Fruit fly (Drosophila melanogaster) whole organism, embryonic: ENCODE data around the gene RpS28a.

Experiments used
- Abd-B ChIP-seq: fragments of 200-800 bp; sonication (Bioruptor generic); optimal IDR thresholded peaks from 2 replicates; lab custom pipeline; 2018; ENCODE audit warnings: missing biosample characterization, mild to moderate bottlenecking, missing genetic modification characterization, moderate library complexity
- BEAF-32 ChIP-seq: fragments of 200-800 bp; sonication (Bioruptor generic); optimal IDR thresholded peaks from 3 replicates; lab custom pipeline; 2017; ENCODE audit warnings: missing biosample characterization, missing genetic modification characterization, mild to moderate bottlenecking, moderate library complexity, missing genetic modification reagents
- CG12071 ChIP-seq: fragments of 200-800 bp; sonication (Bioruptor generic); optimal IDR thresholded peaks from 3 replicates; lab custom pipeline; 2018; ENCODE audit warnings: missing biosample characterization, mild to moderate bottlenecking, missing genetic modification characterization
- CG12155 ChIP-seq: fragments of 200-800 bp; sonication (Bioruptor generic); optimal IDR thresholded peaks from 3 replicates; lab custom pipeline; 2016; ENCODE audit warnings: missing biosample characterization, missing genetic modification characterization
- CG13287 ChIP-seq: fragments of 200-800 bp; sonication (Bioruptor generic); IDR thresholded peaks from 2 replicates; pipeline ENCODE4 v1.3.6; 2022; ENCODE audit warnings: missing biosample characterization, missing genetic modification characterization; ENCODE audit not compliant: partially characterized antibody
- CG13424 ChIP-seq: fragments of 200-800 bp; sonication (Bioruptor generic); optimal IDR thresholded peaks from 2 replicates; lab custom pipeline; 2019; ENCODE audit warnings: missing biosample characterization, mild to moderate bottlenecking, missing genetic modification characterization, moderate library complexity
- CG15601 ChIP-seq: fragments of 200-800 bp; sonication (Bioruptor generic); optimal IDR thresholded peaks from 3 replicates; lab custom pipeline; 2019; ENCODE audit warnings: missing biosample characterization, mild to moderate bottlenecking, missing genetic modification characterization, moderate library complexity
- CG16813 ChIP-seq: fragments of 200-800 bp; sonication (Bioruptor generic); IDR thresholded peaks from 3 replicates; pipeline ENCODE4 v1.3.6; 2022; ENCODE audit warnings: missing biosample characterization, missing genetic modification characterization; ENCODE audit not compliant: partially characterized antibody
- CG17612 ChIP-seq: fragments of 200-800 bp; sonication (Bioruptor generic); IDR thresholded peaks from 2 replicates; pipeline ENCODE4 v1.3.6; 2022; ENCODE audit warnings: missing biosample characterization, missing genetic modification characterization
- CG2116 ChIP-seq: fragments of 200-800 bp; sonication (Bioruptor generic); optimal IDR thresholded peaks from 3 replicates; lab custom pipeline; 2018; ENCODE audit warnings: missing biosample characterization, mild to moderate bottlenecking, missing genetic modification characterization
- CG2712 ChIP-seq: fragments of 200-800 bp; optimal IDR thresholded peaks from 3 replicates; lab custom pipeline; 2019; ENCODE audit warnings: missing biosample characterization, mild to moderate bottlenecking, missing genetic modification characterization, moderate library complexity
- CG30020 ChIP-seq: fragments of 200-800 bp; optimal IDR thresholded peaks from 2 replicates; lab custom pipeline; 2019; ENCODE audit warnings: missing biosample characterization, mild to moderate bottlenecking, missing genetic modification characterization, moderate library complexity
- CG31365 ChIP-seq: fragments of 200-800 bp; sonication (Bioruptor generic); optimal IDR thresholded peaks from 2 replicates; lab custom pipeline; 2018; ENCODE audit warnings: missing biosample characterization, mild to moderate bottlenecking, missing genetic modification characterization
- CG32767 ChIP-seq: fragments of 200-800 bp; sonication (Bioruptor generic); IDR thresholded peaks from 2 replicates; pipeline ENCODE4 v1.3.6; 2022; ENCODE audit warnings: missing biosample characterization, missing genetic modification characterization
- CG3726 ChIP-seq: fragments of 200-800 bp; sonication (Bioruptor generic); IDR thresholded peaks from 3 replicates; pipeline ENCODE4, ENCODE4 v1.3.6; 2022; ENCODE audit warnings: missing biosample characterization, missing genetic modification characterization
- CG3847 ChIP-seq: fragments of 200-800 bp; sonication (Bioruptor generic); IDR thresholded peaks from 2 replicates; pipeline ENCODE4 v1.3.6; 2022; ENCODE audit warnings: missing biosample characterization, missing genetic modification characterization
- CG4360 ChIP-seq: fragments of 200-800 bp; sonication (Bioruptor generic); IDR thresholded peaks from 2 replicates; pipeline ENCODE4 v1.3.6; 2022; ENCODE audit warnings: missing biosample characterization, missing genetic modification characterization
- CG4617 ChIP-seq: fragments of 200-800 bp; sonication (Bioruptor generic); optimal IDR thresholded peaks from 3 replicates; lab custom pipeline; 2016; ENCODE audit warnings: missing biosample characterization, missing genetic modification characterization, borderline replicate concordance
- CG8924 ChIP-seq: fragments of 200-800 bp; optimal IDR thresholded peaks from 3 replicates; lab custom pipeline; 2019; ENCODE audit warnings: missing biosample characterization, mild to moderate bottlenecking, missing genetic modification characterization, moderate library complexity
- CG9215 ChIP-seq: fragments of 200-800 bp; sonication (Bioruptor generic); IDR thresholded peaks from 2 replicates; pipeline ENCODE4 v1.3.6; 2022; ENCODE audit warnings: missing biosample characterization, missing genetic modification characterization
- CG9727 ChIP-seq: fragments of 200-800 bp; sonication (Bioruptor generic); optimal IDR thresholded peaks from 3 replicates; lab custom pipeline; 2017; ENCODE audit warnings: missing biosample characterization, mild to moderate bottlenecking, missing genetic modification characterization
- Chrac-16 ChIP-seq: fragments of 200-800 bp; sonication (Bioruptor generic); optimal IDR thresholded peaks from 3 replicates; lab custom pipeline; 2016; ENCODE audit warnings: missing biosample characterization, missing genetic modification characterization
- CoRest ChIP-seq: fragments of 200-800 bp; sonication (Bioruptor generic); optimal IDR thresholded peaks from 3 replicates; lab custom pipeline; 2018; ENCODE audit warnings: missing biosample characterization, mild to moderate bottlenecking, missing genetic modification characterization, moderate library complexity
- Dbx ChIP-seq: fragments of 200-800 bp; sonication (Bioruptor generic); IDR thresholded peaks from 3 replicates; pipeline ENCODE4 v1.3.6; 2022; ENCODE audit warnings: missing biosample characterization, missing genetic modification characterization
- Dll ChIP-seq: fragments of 200-800 bp; sonication (Bioruptor generic); IDR thresholded peaks from 4 replicates; pipeline ENCODE4 v1.3.6; 2022; ENCODE audit warnings: missing biosample characterization, missing genetic modification characterization; ENCODE audit not compliant: partially characterized antibody
- Doc3 ChIP-seq: fragments of 200-800 bp; sonication (Bioruptor generic); IDR thresholded peaks from 3 replicates; pipeline ENCODE4 v1.3.6; 2022; ENCODE audit warnings: missing biosample characterization, missing genetic modification characterization; ENCODE audit not compliant: partially characterized antibody
- Dp ChIP-seq: fragments of 200-800 bp; sonication (Bioruptor generic); optimal IDR thresholded peaks from 2 replicates; lab custom pipeline; 2018; ENCODE audit warnings: missing biosample characterization, mild to moderate bottlenecking, missing genetic modification characterization, moderate library complexity
- Dref ChIP-seq: fragments of 200-800 bp; sonication (Bioruptor generic); IDR thresholded peaks from 2 replicates; pipeline ENCODE4 v1.3.6; 2022; ENCODE audit warnings: missing biosample characterization, missing genetic modification characterization
- Ets97D ChIP-seq: fragments of 200-800 bp; sonication (Bioruptor generic); optimal IDR thresholded peaks from 3 replicates; lab custom pipeline; 2016; ENCODE audit warnings: missing biosample characterization, missing genetic modification characterization
- HLH4C ChIP-seq: fragments of 200-800 bp; sonication (Bioruptor generic); IDR thresholded peaks from 3 replicates; pipeline ENCODE4 v1.3.6; 2022; ENCODE audit warnings: missing biosample characterization, missing genetic modification characterization; ENCODE audit not compliant: partially characterized antibody
- Hsf ChIP-seq: fragments of 200-800 bp; sonication (Bioruptor generic); optimal IDR thresholded peaks from 3 replicates; lab custom pipeline; 2016; ENCODE audit warnings: missing biosample characterization, missing genetic modification characterization
- Jarid2 ChIP-seq: fragments of 200-800 bp; sonication (Bioruptor generic); optimal IDR thresholded peaks from 3 replicates; lab custom pipeline; 2017; ENCODE audit warnings: mild to moderate bottlenecking, missing biosample characterization, missing genetic modification reagents, missing genetic modification characterization
- MBD-R2 ChIP-seq: fragments of 200-800 bp; sonication (Bioruptor generic); IDR thresholded peaks from 2 replicates; pipeline ENCODE4 v1.3.6; 2022; ENCODE audit warnings: missing biosample characterization, missing genetic modification characterization
- Med ChIP-seq: fragments of 200-800 bp; sonication (Bioruptor generic); peaks from one replicate; lab custom pipeline; 2016; ENCODE audit warnings: missing biosample characterization, missing genetic modification characterization, mild to moderate bottlenecking, inconsistent platforms, moderate library complexity
- Nf-YC ChIP-seq: fragments of 200-800 bp; optimal IDR thresholded peaks from 3 replicates; lab custom pipeline; 2019; ENCODE audit warnings: missing biosample characterization, mild to moderate bottlenecking, missing genetic modification characterization, moderate library complexity
- YL-1 ChIP-seq: fragments of 200-800 bp; sonication (Bioruptor generic); optimal IDR thresholded peaks from 3 replicates; lab custom pipeline; 2017; ENCODE audit warnings: missing biosample characterization, mild to moderate bottlenecking, missing genetic modification characterization
- abd-A ChIP-seq: fragments of 200-800 bp; sonication (Bioruptor generic); optimal IDR thresholded peaks from 3 replicates; lab custom pipeline; 2019; ENCODE audit warnings: missing biosample characterization, mild to moderate bottlenecking, missing genetic modification characterization, moderate library complexity
- cad ChIP-seq: fragments of >200 bp; optimal IDR thresholded peaks from 2 replicates; lab custom pipeline; 2017; ENCODE audit warnings: missing biosample characterization, missing genetic modification characterization
- dmrt99B ChIP-seq: fragments of 200-800 bp; sonication (Bioruptor generic); optimal IDR thresholded peaks from 2 replicates; lab custom pipeline; 2018; ENCODE audit warnings: missing biosample characterization, mild to moderate bottlenecking, missing genetic modification characterization, moderate library complexity
- emc ChIP-seq: fragments of 200-800 bp; sonication (Bioruptor generic); optimal IDR thresholded peaks from 2 replicates; lab custom pipeline; 2016; ENCODE audit warnings: missing biosample characterization, missing genetic modification characterization
- fru ChIP-seq: fragments of >200 bp; optimal IDR thresholded peaks from 2 replicates; lab custom pipeline; 2017
- hbn ChIP-seq: fragments of 200-800 bp; sonication (Bioruptor generic); IDR thresholded peaks from 2 replicates; pipeline ENCODE4 v1.3.6; 2022; ENCODE audit warnings: missing biosample characterization, missing genetic modification characterization; ENCODE audit not compliant: partially characterized antibody
- lbe ChIP-seq: fragments of 200-800 bp; sonication (Bioruptor generic); optimal IDR thresholded peaks from 2 replicates; lab custom pipeline; 2016; ENCODE audit warnings: missing biosample characterization, mild to moderate bottlenecking, missing genetic modification characterization
- pita ChIP-seq: fragments of 200-800 bp; sonication (Bioruptor generic); optimal IDR thresholded peaks from 2 replicates; lab custom pipeline; 2017; ENCODE audit warnings: missing biosample characterization, mild to moderate bottlenecking, missing genetic modification characterization
- unc-4 ChIP-seq: fragments of 200-800 bp; sonication (Bioruptor generic); IDR thresholded peaks from 2 replicates; pipeline ENCODE4 v1.3.6; 2022; ENCODE audit warnings: missing biosample characterization, missing genetic modification characterization; ENCODE audit not compliant: partially characterized antibody
- vvl ChIP-seq: fragments of 200-800 bp; sonication (Bioruptor generic); IDR thresholded peaks from 2 replicates; pipeline ENCODE4 v1.3.6; 2022; ENCODE audit warnings: missing biosample characterization, missing genetic modification characterization
- zen ChIP-seq: fragments of 200-800 bp; sonication (Bioruptor generic); optimal IDR thresholded peaks from 3 replicates; lab custom pipeline; 2018; ENCODE audit warnings: missing biosample characterization, mild to moderate bottlenecking, missing genetic modification characterization, moderate library complexity
- zen2 ChIP-seq: fragments of 200-800 bp; sonication (Bioruptor generic); IDR thresholded peaks from 3 replicates; pipeline ENCODE4 v1.3.6; 2022; ENCODE audit warnings: missing biosample characterization, missing genetic modification characterization; ENCODE audit not compliant: partially characterized antibody

RpS28a gene

dm6 chr3R:30040879-30041278, 18.4 kb upstream of the RpS28a start:
- TF ChIP-seq Med (GFP tag; lab: Kevin White, UChicago) (peak; percentile 58), cad (peak; percentile 85), zen (tag; lab: Kevin White, UChicago) (peak; percentile 73), pita (GFP tag; lab: Kevin White, UChicago) (no peak), CG9727 (GFP tag; lab: Kevin White, UChicago) (no peak)

DNA sequence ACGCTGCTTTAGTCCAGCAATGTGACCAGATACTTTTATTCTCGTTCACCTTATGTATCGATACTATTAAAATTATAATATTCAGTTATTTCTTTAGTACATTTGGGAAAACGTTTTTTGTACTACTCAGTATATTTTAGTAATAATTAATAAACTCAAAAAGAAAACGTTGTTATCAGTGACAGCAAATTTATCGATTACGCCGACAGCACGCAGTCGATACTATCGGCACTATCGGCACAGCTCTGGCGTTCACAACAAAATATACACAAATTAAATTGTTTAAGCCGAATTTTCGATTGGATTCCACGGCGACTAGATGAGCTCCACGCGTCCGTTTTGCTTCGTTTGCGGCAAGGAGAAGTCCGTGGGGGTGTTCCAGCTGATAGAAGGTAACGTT, 17.0 kb upstream of the RpS28a start, which contains the start of the genes janA, Sry-alpha and Sry-beta:
Gene janA, minus strand, starts transcription at position 40 of the 400 bp plus-strand sequence.
Gene Sry-alpha, plus strand, starts transcription at position 226 of the 400 bp plus-strand sequence.
Gene Sry-beta, plus strand, starts transcription at position 226 of the 400 bp plus-strand sequence.
- TF ChIP-seq Chrac-16 = no peak
- TF ChIP-seq vvl (GFP tag; lab: Robert Waterston, UW) = peak; percentile 42; the same call in 1 of the 2 replicates
- TF ChIP-seq YL-1 (GFP tag; lab: Kevin White, UChicago) = peak; percentile 86
- peak; percentile 86 for TF ChIP-seq CG2116 (GFP tag; lab: Kevin White, UChicago)
- peak; percentile 92 for TF ChIP-seq CG4617 (GFP tag; lab: Kevin White, UChicago)
- TF ChIP-seq Dref (GFP tag; lab: Robert Waterston, UW) = peak; percentile 92
- TF ChIP-seq Nf-YC = peak; percentile 17
- no peak for TF ChIP-seq CG3726 (GFP tag; lab: Robert Waterston, UW)
- peak; percentile 100 for TF ChIP-seq Doc3
- peak; percentile 22 for TF ChIP-seq Hsf (GFP tag; lab: Kevin White, UChicago)
- no peak for TF ChIP-seq fru (lab: Kevin White, UChicago)
- peak; percentile 54 for TF ChIP-seq CG2712 (tag; lab: Kevin White, UChicago)
- TF ChIP-seq hbn (GFP tag; lab: Robert Waterston, UW) = peak; percentile 99
- TF ChIP-seq CG12071 (GFP tag; lab: Kevin White, UChicago) = no peak
- TF ChIP-seq Ets97D (GFP tag; lab: Kevin White, UChicago) = peak; percentile 44
- peak; percentile 99 for TF ChIP-seq HLH4C (GFP tag; lab: Robert Waterston, UW)
- peak; percentile 67 for TF ChIP-seq CG30020 (tag; lab: Kevin White, UChicago)
- TF ChIP-seq MBD-R2 (GFP tag; lab: Robert Waterston, UW) = peak; percentile 93
- no peak for TF ChIP-seq CG31365
- peak; percentile 99 for TF ChIP-seq BEAF-32 (GFP tag; lab: Kevin White, UChicago)
- peak; percentile 63 for TF ChIP-seq Dp (GFP tag; lab: Kevin White, UChicago)
- TF ChIP-seq emc (GFP tag; lab: Kevin White, UChicago) = no peak
- TF ChIP-seq CG4360 (GFP tag; lab: Robert Waterston, UW) = no peak; the same call in 1 of the 2 replicates
- TF ChIP-seq dmrt99B (tag; lab: Kevin White, UChicago) = no peak
- no peak for TF ChIP-seq lbe (GFP tag; lab: Kevin White, UChicago)
- TF ChIP-seq CG3847 (GFP tag; lab: Robert Waterston, UW) = peak; percentile 52
- TF ChIP-seq CG12155 (GFP tag; lab: Kevin White, UChicago) = no peak
- TF ChIP-seq CG32767 (GFP tag; lab: Robert Waterston, UW) = peak; percentile 69
- TF ChIP-seq abd-A (tag; lab: Kevin White, UChicago) = no peak
- peak; percentile 100 for TF ChIP-seq CG13287 (GFP tag; lab: Robert Waterston, UW)
- peak; percentile 100 for TF ChIP-seq Dll
- TF ChIP-seq CG16813 (GFP tag; lab: Robert Waterston, UW) = peak; percentile 100
- TF ChIP-seq CG17612 (GFP tag; lab: Robert Waterston, UW) = no peak
- TF ChIP-seq CG9215 = peak; percentile 4; the same call in 1 of the 2 replicates
- TF ChIP-seq Jarid2 (GFP tag; lab: Kevin White, UChicago) = no peak
- TF ChIP-seq unc-4 (GFP tag; lab: Robert Waterston, UW) = peak; percentile 99
- peak; percentile 36 for TF ChIP-seq CoRest (tag; lab: Kevin White, UChicago)
- peak; percentile 16 for TF ChIP-seq CG13424 (tag; lab: Kevin White, UChicago)
- peak; percentile 64 for TF ChIP-seq CG8924
- TF ChIP-seq Dbx (GFP tag; lab: Robert Waterston, UW) = peak; percentile 49; the same call in 1 of the 3 replicates
- no peak for TF ChIP-seq Abd-B (GFP tag; lab: Kevin White, UChicago)
- peak; percentile 99 for TF ChIP-seq zen2 (GFP tag; lab: Robert Waterston, UW)
- TF ChIP-seq CG15601 = peak; percentile 37
